Worm (Caenorhabditis elegans): ENCODE results near the gene idpb-4.
A peak's percentile ranks its signal among the peaks of the same experiment; 100 is the strongest.

The idpb-4 gene

DNA sequence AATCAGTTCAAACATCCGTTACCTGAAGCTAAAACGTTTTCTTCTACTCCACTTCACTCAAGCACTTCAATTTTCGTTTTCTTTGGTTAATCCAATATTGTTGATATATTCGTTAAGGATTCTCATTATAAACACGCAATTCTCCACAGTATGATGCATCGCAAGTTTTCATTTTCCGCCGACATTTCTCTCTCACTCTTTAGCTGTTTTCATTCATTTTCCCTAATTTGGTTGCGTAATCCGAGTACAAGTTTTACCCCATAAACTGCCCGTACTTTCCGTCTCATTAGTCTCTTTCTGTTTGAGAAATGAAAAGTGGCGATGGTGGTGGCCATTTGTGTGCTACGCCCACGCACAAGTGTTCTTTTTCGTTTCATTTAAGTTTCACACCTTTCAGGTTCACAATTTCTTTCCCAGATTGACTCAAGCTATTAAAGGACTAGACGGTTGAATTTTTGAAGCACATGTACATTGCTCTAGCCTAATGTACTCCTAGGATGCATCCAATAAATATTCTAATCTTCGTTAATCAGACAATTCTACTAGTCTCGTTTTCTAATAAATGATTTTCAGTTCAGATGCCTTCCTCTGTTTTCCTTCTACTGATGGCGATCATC lies 45.9 kb downstream of the idpb-4 start, which contains the start of gene C34C6.3:
C34C6.3 (plus strand) TSS at position 567 of the 617 bp plus-strand sequence.
- TF ChIP-seq unc-130 (GFP tag; optimal IDR thresholded peaks at IDR 0.05) (no peak), unc-62 (GFP tag; optimal IDR thresholded peaks at IDR 0.05 in 1 of 2) (peak in 1 of 2 experiments; percentile 34), unc-62 (tag; optimal IDR thresholded peaks at IDR 0.05) (no peak)

All from whole organism, L4 larva.